Worm (Caenorhabditis elegans): Measurements from ENCODE around the gene uev-2.

Gene uev-2

DNA sequence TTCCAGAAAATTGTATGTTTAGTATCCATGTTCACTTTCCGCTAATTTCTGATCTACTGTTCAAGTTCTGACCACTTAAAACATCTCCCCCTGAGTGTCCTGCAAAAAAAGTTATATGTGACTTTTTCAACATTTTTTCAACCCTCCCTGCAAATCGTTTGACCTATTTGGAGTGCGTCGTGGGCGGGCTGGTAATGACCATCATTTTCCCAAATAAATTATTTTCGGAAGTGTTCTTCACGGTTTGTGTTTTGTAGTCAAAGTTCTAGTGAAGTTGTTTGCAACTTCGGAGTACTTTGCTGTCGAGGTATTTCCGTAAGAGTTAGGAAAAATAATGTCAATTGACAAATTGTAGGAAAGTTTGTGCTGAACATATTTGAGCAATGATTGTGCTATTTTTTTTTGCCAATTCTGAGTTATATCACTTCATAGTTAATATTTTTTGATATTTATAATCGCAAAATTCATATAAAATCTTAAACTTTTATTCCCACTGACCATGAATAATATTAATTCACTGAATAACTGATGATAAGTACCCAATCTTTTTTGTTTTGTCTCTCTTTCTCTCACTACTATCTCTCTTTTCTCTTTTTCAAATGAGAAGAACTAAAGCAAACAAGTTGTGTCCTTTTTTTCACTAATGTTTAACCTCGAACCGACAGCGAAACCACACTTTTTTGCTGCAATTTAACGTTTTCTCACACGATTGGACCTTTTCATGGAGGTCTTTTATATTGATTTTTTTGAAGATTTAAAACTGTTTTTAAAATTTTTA is 39.5 kb downstream of the uev-2 start:
- TF ChIP-seq nhr-76 (tag; optimal IDR thresholded peaks at IDR 0.05) (no peak), elt-3 (tag; optimal IDR thresholded peaks at IDR 0.05) (no peak), nhr-2 (tag; optimal IDR thresholded peaks at IDR 0.05) (no peak), ceh-83 (GFP tag; optimal IDR thresholded peaks at IDR 0.05) (no peak), ceh-43 (GFP tag; optimal IDR thresholded peaks at IDR 0.05) (no peak), bed-3 (GFP tag; optimal IDR thresholded peaks at IDR 0.05) (no peak), ham-2 (GFP tag; optimal IDR thresholded peaks at IDR 0.05) (no peak), nhr-28 (tag; optimal IDR thresholded peaks at IDR 0.05) (no peak), ceh-39 (tag; optimal IDR thresholded peaks at IDR 0.05) (no peak), snpc-4 (tag; optimal IDR thresholded peaks at IDR 0.05) (no peak), hlh-1 (tag; optimal IDR thresholded peaks at IDR 0.05) (no peak)

- no peak for TF ChIP-seq ceh-43 (GFP tag; optimal IDR thresholded peaks at IDR 0.05)
- TF ChIP-seq unc-120 (tag; optimal IDR thresholded peaks at IDR 0.05; ENCODE audit: poor library complexity, severe bottlenecking): peak; percentile 30
- no peak for TF ChIP-seq ztf-11 (tag; optimal IDR thresholded peaks at IDR 0.05)
- TF ChIP-seq hlh-1 (tag; optimal IDR thresholded peaks at IDR 0.05): peak; percentile 38
Measured at ce11 chrIII:5623418-5623817, 40.5 kb downstream of the uev-2 start.

DNA sequence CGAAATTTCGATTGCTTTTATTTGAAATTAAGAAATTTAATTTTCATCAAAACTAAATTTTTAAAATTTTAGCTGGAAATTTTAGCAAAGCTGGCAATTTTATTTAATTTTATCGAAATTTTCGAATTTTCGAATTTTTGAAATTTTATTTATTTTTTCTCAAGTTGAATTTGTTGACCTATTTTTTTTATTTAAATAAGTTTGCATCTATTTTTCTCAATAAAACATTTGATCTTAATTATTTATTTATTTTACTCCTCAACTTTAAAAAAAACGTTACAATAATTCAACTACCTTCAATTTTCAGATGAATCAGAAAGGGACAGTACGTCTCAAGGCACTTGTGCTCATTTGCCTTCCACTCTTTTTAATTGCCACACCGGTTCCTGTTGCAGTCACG is 41.9 kb downstream of the uev-2 start, which contains the start of gene daf-4:
daf-4 (plus strand) TSS at position 301 of the 400 bp plus-strand sequence.
- TF ChIP-seq zip-8 (tag; optimal IDR thresholded peaks at IDR 0.05) (no peak), nhr-76 (tag; optimal IDR thresholded peaks at IDR 0.05) (no peak), ham-2 (GFP tag; optimal IDR thresholded peaks at IDR 0.05) (no peak), tbx-8 (GFP tag; optimal IDR thresholded peaks at IDR 0.05) (no peak), nhr-2 (tag; optimal IDR thresholded peaks at IDR 0.05) (no peak)

- TF ChIP-seq zip-8 (tag; optimal IDR thresholded peaks at IDR 0.05): peak; percentile 90
Measured at ce11 chrIII:5627532-5627931, 44.6 kb downstream of the uev-2 start.

- TF ChIP-seq lin-13 (tag; optimal IDR thresholded peaks at IDR 0.05) (no peak), elt-1 (tag; optimal IDR thresholded peaks at IDR 0.05; ENCODE audit: borderline replicate concordance, insufficient read depth) (no peak), flh-1 (GFP tag; optimal IDR thresholded peaks at IDR 0.05) (no peak), blmp-1 (tag; optimal IDR thresholded peaks at IDR 0.05) (no peak), nhr-76 (tag; optimal IDR thresholded peaks at IDR 0.05) (no peak), lsy-2 (tag; optimal IDR thresholded peaks at IDR 0.05) (no peak), mep-1 (tag; optimal IDR thresholded peaks at IDR 0.05) (no peak), mab-5 (tag; optimal IDR thresholded peaks at IDR 0.05) (no peak), snpc-4 (tag; optimal IDR thresholded peaks at IDR 0.05) (no peak), M03D4.4 (tag; optimal IDR thresholded peaks at IDR 0.05) (no peak), drap-1 (GFP tag; optimal IDR thresholded peaks at IDR 0.05) (no peak), hlh-1 (tag; optimal IDR thresholded peaks at IDR 0.05) (no peak), nhr-237 (tag; optimal IDR thresholded peaks at IDR 0.05) (no peak), unc-62 (GFP tag; optimal IDR thresholded peaks at IDR 0.05) (no peak)
Measured at ce11 chrIII:5629225-5629624, 46.3 kb downstream of the uev-2 start.

DNA sequence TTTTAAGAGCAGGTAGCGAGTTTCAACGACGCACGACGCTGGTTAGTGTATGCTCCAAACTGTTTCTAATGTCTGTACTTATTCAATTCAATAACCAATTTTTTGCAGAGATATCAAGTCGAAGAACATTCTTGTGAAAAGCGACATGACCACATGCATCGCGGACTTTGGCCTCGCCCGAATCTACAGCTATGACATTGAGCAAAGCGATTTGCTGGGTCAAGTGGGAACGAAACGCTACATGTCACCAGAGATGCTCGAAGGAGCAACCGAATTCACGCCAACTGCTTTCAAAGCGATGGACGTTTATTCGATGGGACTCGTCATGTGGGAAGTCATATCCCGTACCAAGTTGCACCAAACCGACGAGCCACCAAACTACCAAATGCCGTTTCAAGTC is 47.4 kb downstream of the uev-2 start:
- no peak for TF ChIP-seq unc-62 (GFP tag; optimal IDR thresholded peaks at IDR 0.05)

- TF ChIP-seq ceh-39 (tag; optimal IDR thresholded peaks at IDR 0.05) (no peak), lin-13 (tag; optimal IDR thresholded peaks at IDR 0.05) (no peak), drap-1 (GFP tag; optimal IDR thresholded peaks at IDR 0.05) (no peak), flh-1 (GFP tag; optimal IDR thresholded peaks at IDR 0.05) (no peak), zip-8 (tag; optimal IDR thresholded peaks at IDR 0.05) (no peak), ces-1 (GFP tag; optimal IDR thresholded peaks at IDR 0.05) (peak; percentile 88), cnd-1 (tag; optimal IDR thresholded peaks at IDR 0.05) (no peak), sem-2 (GFP tag; optimal IDR thresholded peaks at IDR 0.05) (no peak)
Measured at ce11 chrIII:5632426-5632976, 49.6 kb downstream of the uev-2 start.

Data from whole organism, mixed stage, embryonic.